Fruit fly (Drosophila melanogaster) whole organism, wandering third instar larva: ENCODE results near the gene zf30C.
A peak's percentile ranks its signal among the peaks of the same experiment; 100 is the strongest.

Experiments used
- Abd-B ChIP-seq: fragments of >200 bp; optimal IDR thresholded peaks from 2 replicates; lab custom pipeline; 2017; ENCODE audit warnings: missing biosample characterization, missing genetic modification characterization
- CG32264 ChIP-seq: fragments of 200-800 bp; sonication (Bioruptor generic); optimal IDR thresholded peaks from 2 replicates; lab custom pipeline; 2016; ENCODE audit warnings: missing biosample characterization, missing genetic modification characterization
- CG9705 ChIP-seq: fragments of 200-800 bp; sonication (Bioruptor generic); optimal IDR thresholded peaks from 2 replicates; lab custom pipeline; 2018; ENCODE audit warnings: missing biosample characterization, mild to moderate bottlenecking, missing genetic modification characterization
- CrebA ChIP-seq: fragments of 200-800 bp; sonication (Bioruptor generic); optimal IDR thresholded peaks from 2 replicates; lab custom pipeline; 2016; ENCODE audit warnings: missing biosample characterization, mild to moderate bottlenecking, missing genetic modification characterization, borderline replicate concordance
- Dfd ChIP-seq: fragments of >200 bp; optimal IDR thresholded peaks from 2 replicates; lab custom pipeline; 2017; ENCODE audit warnings: missing biosample characterization, missing genetic modification characterization
- Dif ChIP-seq: fragments of 200-275, 200-300 bp; sonication (Bioruptor generic); optimal IDR thresholded peaks from 2 replicates; lab custom pipeline; 2018; ENCODE audit warnings: missing biosample characterization, missing genetic modification characterization; ENCODE audit not compliant: partially characterized antibody
- GATAd ChIP-seq: sonication (Bioruptor generic); optimal IDR thresholded peaks from 2 replicates; lab custom pipeline; 2016; ENCODE audit warnings: missing biosample characterization, missing genetic modification characterization
- HLH106 ChIP-seq: fragments of 200-800 bp; optimal IDR thresholded peaks from 3 replicates; lab custom pipeline; 2019; ENCODE audit warnings: missing biosample characterization, mild to moderate bottlenecking, missing genetic modification characterization, moderate library complexity
- Hnf4 ChIP-seq: fragments of 200-800 bp; sonication (Bioruptor generic); optimal IDR thresholded peaks from 2 replicates; lab custom pipeline; 2016; ENCODE audit warnings: missing biosample characterization, mild to moderate bottlenecking, missing genetic modification characterization
- Hr78 ChIP-seq: fragments of >200 bp; optimal IDR thresholded peaks from 2 replicates; lab custom pipeline; 2017; ENCODE audit warnings: missing biosample characterization, missing genetic modification characterization
- Hr83 ChIP-seq: fragments of 200-300 bp; sonication (Bioruptor generic); optimal IDR thresholded peaks from 2 replicates; lab custom pipeline; 2016; ENCODE audit warnings: missing biosample characterization, mild to moderate bottlenecking, missing genetic modification characterization, moderate library complexity; ENCODE audit not compliant: poor library complexity, severe bottlenecking
- Jra ChIP-seq: sonication (Bioruptor generic); optimal IDR thresholded peaks from 2 replicates; lab custom pipeline; 2016; ENCODE audit warnings: missing biosample characterization, missing genetic modification characterization
- Mio ChIP-seq: sonication (Bioruptor generic); optimal IDR thresholded peaks from 2 replicates; lab custom pipeline; 2016; ENCODE audit warnings: missing biosample characterization, missing genetic modification characterization
- Myc ChIP-seq: fragments of >200 bp; optimal IDR thresholded peaks from 2 replicates; lab custom pipeline; 2017
- N ChIP-seq: fragments of >200 bp; optimal IDR thresholded peaks from 2 replicates; lab custom pipeline; 2018; ENCODE audit warnings: missing biosample characterization, missing external identifiers, missing genetic modification characterization
- Rel ChIP-seq, 2 experiments: fragments of 200-800 bp; sonication (Bioruptor generic) in 1 of 2; optimal IDR thresholded peaks; 2 replicates in 1 of 2; 3 replicates in 1 of 2; lab custom pipeline; 2016 to 2019; ENCODE audit warnings: mild to moderate bottlenecking in 2 of 2, missing biosample characterization in 2 of 2, missing genetic modification characterization in 2 of 2, moderate library complexity in 1 of 2
- Sp1 ChIP-seq: fragments of 200-800 bp; sonication (Bioruptor generic); optimal IDR thresholded peaks from 3 replicates; lab custom pipeline; 2019; ENCODE audit warnings: missing biosample characterization, mild to moderate bottlenecking, missing genetic modification characterization, moderate library complexity
- Vsx2 ChIP-seq: fragments of 200-300, 225-300 bp; sonication (Bioruptor generic); optimal IDR thresholded peaks from 2 replicates; lab custom pipeline; 2018; ENCODE audit warnings: missing biosample characterization, missing genetic modification characterization; ENCODE audit not compliant: partially characterized antibody
- br ChIP-seq: fragments of 200-800 bp; sonication (Bioruptor generic); optimal IDR thresholded peaks from 2 replicates; lab custom pipeline; 2016; ENCODE audit warnings: missing biosample characterization, missing genetic modification characterization
- brk ChIP-seq: fragments of 200-800 bp; sonication (Bioruptor generic); optimal IDR thresholded peaks from 2 replicates; lab custom pipeline; 2016; ENCODE audit warnings: missing biosample characterization, mild to moderate bottlenecking, missing genetic modification characterization
- dl ChIP-seq, 2 experiments: fragments of 175-275, 200-275 bp in 1 of 2; fragments of 200-275 bp in 1 of 2; sonication (Bioruptor generic); optimal IDR thresholded peaks; lab custom pipeline; 2018; ENCODE audit warnings: mild to moderate bottlenecking in 2 of 2, missing biosample characterization in 2 of 2, missing genetic modification characterization in 2 of 2, moderate library complexity in 2 of 2; ENCODE audit not compliant: partially characterized antibody in 2 of 2, insufficient read depth in 1 of 2
- dmrt93B ChIP-seq: fragments of 200-800 bp; sonication (Bioruptor generic); optimal IDR thresholded peaks from 2 replicates; lab custom pipeline; 2018; ENCODE audit warnings: missing biosample characterization, mild to moderate bottlenecking, missing genetic modification characterization
- dsf ChIP-seq: sonication (Bioruptor generic); optimal IDR thresholded peaks from 2 replicates; lab custom pipeline; 2016; ENCODE audit warnings: missing biosample characterization, missing genetic modification characterization, borderline replicate concordance
- ey ChIP-seq: fragments of 200-800 bp; sonication (Bioruptor generic); optimal IDR thresholded peaks from 2 replicates; lab custom pipeline; 2016; ENCODE audit warnings: missing biosample characterization, missing genetic modification characterization
- foxo ChIP-seq, 2 experiments: fragments of 200-800 bp; sonication (Bioruptor generic); optimal IDR thresholded peaks; 2 replicates in 1 of 2; 3 replicates in 1 of 2; lab custom pipeline; 2016 to 2017; ENCODE audit warnings: missing biosample characterization in 2 of 2, missing genetic modification characterization in 2 of 2
- fru ChIP-seq: fragments of 200-800 bp; sonication (Bioruptor generic); optimal IDR thresholded peaks from 3 replicates; lab custom pipeline; 2016; ENCODE audit warnings: missing biosample characterization, mild to moderate bottlenecking, missing genetic modification characterization
- h ChIP-seq: fragments of 200-800 bp; sonication (Bioruptor generic); optimal IDR thresholded peaks from 3 replicates; lab custom pipeline; 2016; ENCODE audit warnings: missing biosample characterization, mild to moderate bottlenecking, missing genetic modification characterization
- jim ChIP-seq: fragments of 175-275, 200-325 bp; sonication (Bioruptor generic); optimal IDR thresholded peaks from 2 replicates; lab custom pipeline; 2016; ENCODE audit warnings: missing biosample characterization, mild to moderate bottlenecking, missing genetic modification characterization
- pan ChIP-seq: fragments of >200 bp; optimal IDR thresholded peaks from 2 replicates; lab custom pipeline; 2017
- psq ChIP-seq: fragments of 200-800 bp; sonication (Bioruptor generic); optimal IDR thresholded peaks from 3 replicates; lab custom pipeline; 2017; ENCODE audit warnings: missing biosample characterization, mild to moderate bottlenecking, missing genetic modification characterization, moderate library complexity
- rgr ChIP-seq: fragments of 200-800 bp; sonication (Bioruptor generic); optimal IDR thresholded peaks from 3 replicates; lab custom pipeline; 2016; ENCODE audit warnings: missing biosample characterization, mild to moderate bottlenecking, missing genetic modification characterization
- sage ChIP-seq: fragments of 200-800 bp; sonication (Bioruptor generic); optimal IDR thresholded peaks from 2 replicates; lab custom pipeline; 2016; ENCODE audit warnings: missing biosample characterization, mild to moderate bottlenecking, missing genetic modification characterization
- sv ChIP-seq: fragments of 200-800 bp; sonication (Bioruptor generic); optimal IDR thresholded peaks from 3 replicates; lab custom pipeline; 2016; ENCODE audit warnings: missing biosample characterization, missing genetic modification characterization
- tai ChIP-seq: sonication (Bioruptor generic); optimal IDR thresholded peaks from 2 replicates; lab custom pipeline; 2016; ENCODE audit warnings: missing biosample characterization, missing genetic modification characterization
- usp ChIP-seq: fragments of >200 bp; optimal IDR thresholded peaks from 2 replicates; lab custom pipeline; 2017; ENCODE audit warnings: missing biosample characterization, missing genetic modification characterization
- woc ChIP-seq: sonication (Bioruptor generic); optimal IDR thresholded peaks from 2 replicates; lab custom pipeline; 2016; ENCODE audit warnings: missing biosample characterization, mild to moderate bottlenecking, missing genetic modification characterization

zf30C gene

DNA sequence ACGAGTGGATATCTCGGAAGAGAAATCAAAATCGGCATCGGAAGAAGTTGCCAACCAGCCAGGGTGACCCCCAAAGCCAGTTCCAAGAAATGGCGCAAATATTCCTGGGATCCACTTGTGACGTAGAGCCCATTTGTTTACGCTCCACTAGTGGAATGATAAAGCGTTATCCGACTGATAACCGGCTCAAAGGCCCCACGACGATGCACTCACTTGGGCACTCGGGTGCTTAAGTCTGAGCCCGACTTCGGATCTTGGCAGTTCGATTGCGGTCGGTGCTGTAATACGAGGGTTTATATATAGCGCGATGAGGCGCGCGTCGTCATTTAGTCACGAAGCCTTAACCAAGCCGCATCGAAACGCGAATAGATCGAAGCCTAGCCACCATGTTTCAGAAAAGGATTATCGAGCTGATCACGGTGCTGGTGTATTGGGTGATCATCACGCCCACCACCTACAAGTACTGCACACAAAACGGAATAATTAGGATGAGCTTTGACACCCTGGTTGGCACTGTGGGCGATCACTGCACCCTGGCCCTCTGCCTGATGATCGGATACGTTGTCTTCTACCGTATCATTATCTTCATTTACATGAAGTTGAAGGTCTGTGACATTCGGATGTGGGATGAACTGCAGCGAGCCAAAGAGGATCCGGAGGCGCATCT lies 28.4 kb upstream of the zf30C start, which contains the start of gene CG13116:
Gene CG13116 (plus strand): TSS at position 323 of the 667 bp plus-strand sequence.
- TF ChIP-seq Rel (GFP tag; optimal IDR thresholded peaks at IDR 0.05; lab: Kevin White, UChicago) (no peak), Rel (tag; optimal IDR thresholded peaks at IDR 0.05; lab: Kevin White, UChicago) (peak; percentile 82), GATAd (GFP tag; lab: Kevin White, UChicago) (no peak)

DNA sequence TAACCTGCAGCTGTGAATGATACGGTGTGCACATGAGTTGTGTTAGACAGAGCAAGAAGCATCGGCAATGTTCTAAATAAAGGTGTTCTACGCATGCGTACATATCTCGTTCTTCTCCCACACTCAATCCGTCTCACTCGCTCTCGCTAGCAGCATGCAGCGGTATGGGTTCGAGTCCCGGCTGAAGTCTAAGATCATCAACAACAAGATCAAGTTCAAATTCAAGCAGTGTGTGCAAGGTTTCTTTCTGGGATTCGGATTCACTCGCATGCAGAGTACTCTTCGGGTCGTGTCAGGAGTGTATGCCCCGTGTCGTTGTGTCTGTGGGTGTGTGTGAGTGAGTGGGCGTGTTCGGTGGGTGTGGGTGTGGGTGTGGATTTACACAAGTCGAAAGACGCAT lies 26.9 kb upstream of the zf30C start:
- TF ChIP-seq jim (GFP tag; lab: Kevin White, UChicago) (no peak), tai (GFP tag; lab: Kevin White, UChicago) (no peak), dmrt93B (GFP tag; lab: Kevin White, UChicago) (no peak), Myc (lab: Kevin White, UChicago) (peak; percentile 72), sv (no peak), CG9705 (GFP tag; lab: Kevin White, UChicago) (no peak), Dif (GFP tag; lab: Kevin White, UChicago) (no peak), Vsx2 (GFP tag; lab: Kevin White, UChicago) (no peak), Sp1 (no peak)

DNA sequence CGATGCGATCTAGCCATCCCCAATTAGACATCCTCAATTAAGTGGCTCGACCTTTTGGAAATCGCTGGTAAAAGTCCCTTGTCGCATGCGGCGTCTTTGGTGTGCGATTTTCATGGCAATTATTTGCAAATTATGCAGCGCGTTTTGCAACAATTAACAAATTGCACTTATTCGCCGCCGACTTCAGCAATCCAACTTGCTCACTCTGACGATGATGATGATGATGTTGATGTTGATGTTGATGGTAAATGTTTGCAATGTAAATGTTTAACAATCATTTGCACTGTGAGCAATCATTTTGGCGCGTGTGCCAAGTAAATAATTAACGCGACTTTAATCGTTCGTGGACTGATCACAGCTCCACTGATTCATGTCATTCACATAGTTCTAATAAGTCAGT lies 24.0 kb upstream of the zf30C start:
- TF ChIP-seq psq (GFP tag; lab: Kevin White, UChicago) = no peak
- TF ChIP-seq Hr78 (GFP tag; lab: Kevin White, UChicago) = no peak
- TF ChIP-seq Rel (GFP tag; optimal IDR thresholded peaks at IDR 0.05; lab: Kevin White, UChicago) = no peak
- no peak for TF ChIP-seq Rel (tag; optimal IDR thresholded peaks at IDR 0.05; lab: Kevin White, UChicago)
- no peak for TF ChIP-seq Dif (GFP tag; lab: Kevin White, UChicago)
- TF ChIP-seq br (GFP tag; lab: Kevin White, UChicago) = no peak
- no peak for TF ChIP-seq Jra (GFP tag; lab: Kevin White, UChicago)
- no peak for TF ChIP-seq Myc (lab: Kevin White, UChicago)
- TF ChIP-seq Sp1 = no peak
- no peak for TF ChIP-seq Mio (GFP tag; lab: Kevin White, UChicago)
- no peak for TF ChIP-seq HLH106
- no peak for TF ChIP-seq dl (GFP tag; optimal IDR thresholded peaks at IDR 0.05; lab: Kevin White, UChicago; ENCODE audit: insufficient read depth in 1 of 2, partially characterized antibody in 2 of 2)
- no peak for TF ChIP-seq jim (GFP tag; lab: Kevin White, UChicago)
- TF ChIP-seq tai (GFP tag; lab: Kevin White, UChicago) = no peak
- TF ChIP-seq dsf (GFP tag; lab: Kevin White, UChicago) = no peak
- no peak for TF ChIP-seq CG32264 (GFP tag; lab: Kevin White, UChicago)
- no peak for TF ChIP-seq dmrt93B (GFP tag; lab: Kevin White, UChicago)
- TF ChIP-seq brk (GFP tag; lab: Kevin White, UChicago) = no peak

DNA sequence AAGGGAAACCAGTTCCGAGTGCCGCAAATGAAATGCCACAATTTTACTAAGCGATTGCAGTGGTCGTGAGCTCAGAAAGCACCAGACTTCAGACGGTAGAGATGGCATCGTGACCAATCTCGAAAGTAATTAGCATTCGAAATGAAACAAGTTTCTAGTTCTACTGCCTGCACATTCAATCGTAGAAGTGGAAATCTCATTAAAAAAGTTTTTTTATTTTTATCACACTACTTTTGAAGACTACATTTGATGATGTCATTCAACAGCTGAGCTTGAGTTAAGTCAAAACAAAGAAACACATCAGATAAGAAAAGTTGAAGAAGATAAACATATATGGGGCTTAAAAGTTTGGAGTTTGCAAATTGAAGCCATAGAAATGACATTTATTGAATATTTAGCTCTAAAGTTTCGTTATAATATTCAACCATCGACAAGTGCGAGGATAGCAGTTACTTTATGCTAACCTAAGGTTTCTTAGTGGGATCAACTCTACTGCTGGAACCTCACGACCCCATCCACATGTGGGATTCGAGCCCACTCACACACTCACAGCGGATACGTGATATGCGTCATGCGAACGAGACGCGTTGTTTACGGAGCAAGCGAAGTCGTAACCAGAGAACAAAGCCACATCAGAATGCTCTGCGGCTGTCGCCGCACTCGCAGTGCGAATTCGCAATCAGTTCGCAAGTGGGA lies 22.0 kb upstream of the zf30C start, which contains the start of gene CG13117:
Gene CG13117 (plus strand): TSS at position 646 of the 696 bp plus-strand sequence.
- TF ChIP-seq h = no peak
- TF ChIP-seq Dfd = no peak
- TF ChIP-seq Myc (lab: Kevin White, UChicago) = no peak
- TF ChIP-seq brk (GFP tag; lab: Kevin White, UChicago) = no peak
- TF ChIP-seq Sp1 = peak; percentile 35
- no peak for TF ChIP-seq dsf (GFP tag; lab: Kevin White, UChicago)
- TF ChIP-seq dl (GFP tag; optimal IDR thresholded peaks at IDR 0.05; lab: Kevin White, UChicago; ENCODE audit: insufficient read depth in 1 of 2, partially characterized antibody in 2 of 2) = no peak
- no peak for TF ChIP-seq jim (GFP tag; lab: Kevin White, UChicago)
- no peak for TF ChIP-seq sv
- no peak for TF ChIP-seq Abd-B (GFP tag; lab: Kevin White, UChicago)
- no peak for TF ChIP-seq N (GFP tag; lab: Kevin White, UChicago)
- no peak for TF ChIP-seq Vsx2 (GFP tag; lab: Kevin White, UChicago)
- peak; percentile 19 for TF ChIP-seq woc
- no peak for TF ChIP-seq Hr83 (GFP tag; lab: Kevin White, UChicago)
- no peak for TF ChIP-seq GATAd (GFP tag; lab: Kevin White, UChicago)
- peak; percentile 5 for TF ChIP-seq psq (GFP tag; lab: Kevin White, UChicago)
- no peak for TF ChIP-seq tai (GFP tag; lab: Kevin White, UChicago)
- TF ChIP-seq CrebA = no peak
- TF ChIP-seq sage (GFP tag; lab: Kevin White, UChicago) = no peak
- no peak for TF ChIP-seq Rel (GFP tag; optimal IDR thresholded peaks at IDR 0.05; lab: Kevin White, UChicago)
- TF ChIP-seq Rel (tag; optimal IDR thresholded peaks at IDR 0.05; lab: Kevin White, UChicago) = no peak
- TF ChIP-seq CG32264 (GFP tag; lab: Kevin White, UChicago) = no peak
- no peak for TF ChIP-seq rgr (GFP tag; lab: Kevin White, UChicago)
- peak; percentile 0 for TF ChIP-seq Dif (GFP tag; lab: Kevin White, UChicago)
- TF ChIP-seq fru (GFP tag; lab: Kevin White, UChicago) = peak; percentile 14
- TF ChIP-seq usp (GFP tag; lab: Kevin White, UChicago) = no peak
- TF ChIP-seq HLH106 = peak; percentile 51
- peak; percentile 15 for TF ChIP-seq ey (GFP tag; lab: Kevin White, UChicago)
- TF ChIP-seq Hr78 (GFP tag; lab: Kevin White, UChicago) = no peak
- TF ChIP-seq br (GFP tag; lab: Kevin White, UChicago) = peak; percentile 19
- peak; percentile 63 for TF ChIP-seq Jra (GFP tag; lab: Kevin White, UChicago)
- TF ChIP-seq foxo (GFP tag; optimal IDR thresholded peaks at IDR 0.05; lab: Kevin White, UChicago) = peak in 1 of 2 experiments; percentile 31
- TF ChIP-seq pan = no peak
- TF ChIP-seq Hnf4 (GFP tag; lab: Kevin White, UChicago) = no peak
- peak; percentile 31 for TF ChIP-seq dmrt93B (GFP tag; lab: Kevin White, UChicago)
